Fruit fly (Drosophila melanogaster): ENCODE data around the gene CG13004.

CG13004 gene

dm6 chrX:16811213-16811749 is 24.0 kb downstream of the CG13004 start, which contains the start of gene CG4829:
Gene CG4829, plus strand, starts transcription at chrX:16811699.
- TF ChIP-seq CTCF (optimal IDR thresholded peaks at IDR 0.05) (no peak), CG8478 (optimal IDR thresholded peaks at IDR 0.05) (no peak)

- no peak for TF ChIP-seq CTCF (optimal IDR thresholded peaks at IDR 0.05)
- TF ChIP-seq CG8478 (optimal IDR thresholded peaks at IDR 0.05), result no peak
These were observed 26.2 kb downstream of the CG13004 start for dm6 chrX:16809093-16809492.

dm6 chrX:16808654-16809053 is 26.7 kb downstream of the CG13004 start:
- TF ChIP-seq CG8478 (optimal IDR thresholded peaks at IDR 0.05), result no peak
- TF ChIP-seq CTCF (optimal IDR thresholded peaks at IDR 0.05), result no peak

- TF ChIP-seq CTCF (optimal IDR thresholded peaks at IDR 0.05) (no peak), CG8478 (optimal IDR thresholded peaks at IDR 0.05) (no peak)
These were observed 29.6 kb downstream of the CG13004 start, which contains the start of gene ppk28 for dm6 chrX:16805768-16806167. Gene ppk28, plus strand, starts transcription at chrX:16806068.

dm6 chrX:16803299-16803698 is 32.0 kb downstream of the CG13004 start, which contains the start of the genes Rai1 and CG13005:
Gene Rai1, minus strand, starts transcription at chrX:16803344.
Gene CG13005, plus strand, starts transcription at chrX:16803650.
- TF ChIP-seq CG8478 (optimal IDR thresholded peaks at IDR 0.05) (no peak), CTCF (optimal IDR thresholded peaks at IDR 0.05) (no peak)

- TF ChIP-seq CG8478 (optimal IDR thresholded peaks at IDR 0.05), result no peak
- no peak for TF ChIP-seq CTCF (optimal IDR thresholded peaks at IDR 0.05)
These were observed 34.7 kb downstream of the CG13004 start, which contains the start of the genes CG9132 and CG4789 for dm6 chrX:16800530-16801027. Gene CG9132, minus strand, starts transcription at chrX:16800710. Gene CG4789, plus strand, starts transcription at chrX:16800930.

- no peak for TF ChIP-seq CTCF (optimal IDR thresholded peaks at IDR 0.05)
- TF ChIP-seq CG8478 (optimal IDR thresholded peaks at IDR 0.05), result no peak
These were observed 35.4 kb downstream of the CG13004 start for dm6 chrX:16799914-16800313.

dm6 chrX:16798166-16798565 is 37.2 kb downstream of the CG13004 start:
- no peak for TF ChIP-seq CTCF (optimal IDR thresholded peaks at IDR 0.05)
- no peak for TF ChIP-seq CG8478 (optimal IDR thresholded peaks at IDR 0.05)

dm6 chrX:16793129-16793748 is 42.1 kb downstream of the CG13004 start:
- TF ChIP-seq CG8478 (optimal IDR thresholded peaks at IDR 0.05) (no peak), CTCF (optimal IDR thresholded peaks at IDR 0.05) (no peak)

- TF ChIP-seq CTCF (optimal IDR thresholded peaks at IDR 0.05) (no peak), CG8478 (optimal IDR thresholded peaks at IDR 0.05) (no peak)
These were observed 43.1 kb downstream of the CG13004 start, which contains the start of gene CG4768 for dm6 chrX:16791920-16792829. Gene CG4768, plus strand, starts transcription at chrX:16792119.

dm6 chrX:16791058-16791457 is 44.3 kb downstream of the CG13004 start, which contains the start of gene Rrp45:
Gene Rrp45, minus strand, starts transcription at chrX:16791266.
- no peak for TF ChIP-seq CG8478 (optimal IDR thresholded peaks at IDR 0.05)
- TF ChIP-seq CTCF (optimal IDR thresholded peaks at IDR 0.05), result no peak

- TF ChIP-seq CG8478 (optimal IDR thresholded peaks at IDR 0.05) (no peak), CTCF (optimal IDR thresholded peaks at IDR 0.05) (no peak)
These were observed 47.9 kb downstream of the CG13004 start for dm6 chrX:16787416-16787900.

dm6 chrX:16786860-16787415 is 48.4 kb downstream of the CG13004 start, which contains the start of the genes CG9609 and Sap30:
Gene CG9609, minus strand, starts transcription at chrX:16787008.
Gene Sap30, plus strand, starts transcription at chrX:16787283.
- TF ChIP-seq CTCF (optimal IDR thresholded peaks at IDR 0.05), result no peak
- TF ChIP-seq CG8478 (optimal IDR thresholded peaks at IDR 0.05), result no peak

- TF ChIP-seq CG8478 (optimal IDR thresholded peaks at IDR 0.05) (no peak), CTCF (optimal IDR thresholded peaks at IDR 0.05) (peak in 1 of 2 experiments; percentile 31)
These were observed 51.6 kb downstream of the CG13004 start, which contains the start of gene mRpL22 for dm6 chrX:16783743-16784142. Gene mRpL22, plus strand, starts transcription at chrX:16783933.
